In the genomic region with DNA sequence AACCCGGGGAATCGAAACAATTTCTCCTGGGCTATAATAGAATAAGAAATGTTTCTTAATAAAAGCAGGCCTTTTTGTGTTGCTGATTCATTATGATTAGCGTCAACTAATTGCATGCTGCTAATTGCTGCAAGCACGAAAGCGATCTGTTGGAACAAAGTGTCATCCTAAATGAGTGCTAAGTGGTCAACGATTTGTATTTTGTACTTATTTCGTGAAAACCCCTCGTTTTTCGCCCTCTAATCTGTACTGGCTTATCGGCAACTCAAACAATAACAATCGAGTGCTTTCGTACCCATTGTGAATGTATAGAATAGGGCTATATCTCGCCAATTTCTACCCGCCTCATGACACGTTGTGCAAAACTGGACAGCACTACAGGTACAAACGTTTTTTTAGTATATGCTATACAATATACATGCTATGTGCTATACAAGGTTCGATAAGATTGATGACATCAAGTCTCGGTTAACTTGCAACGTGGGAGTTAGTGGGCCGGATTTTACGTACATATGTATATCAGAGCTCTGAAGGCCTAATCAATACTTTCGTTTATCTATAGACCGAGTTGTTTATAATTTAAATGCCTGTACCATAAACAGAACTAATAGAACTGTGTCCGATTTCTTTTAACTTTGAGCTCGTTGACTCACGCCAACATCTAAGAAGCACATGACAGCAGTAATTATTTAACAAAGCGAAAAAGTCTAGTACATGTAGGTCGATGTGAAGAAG, we compare ENCODE assay signal across 5 fruit fly cellular contexts.
TF ChIP-seq lines count a peak whose summit lies in the region.

No protein-coding gene starts in this region.

- TF ChIP-seq CTCF in whole organism, embryonic (GFP tag; optimal IDR thresholded peaks at IDR 0.05; lab: Kevin White, UChicago), result no peak

TF ChIP-seq in whole organism, adult, 20 proteins besides CTCF, POLR2A, EP300 and RAD21:
- TF ChIP-seq CG5204 (GFP tag; optimal IDR thresholded peaks at IDR 0.05; lab: Kevin White, UChicago) (no peak), CG14711 (tag; optimal IDR thresholded peaks at IDR 0.05; lab: Kevin White, UChicago) (no peak), Hr96 (GFP tag; optimal IDR thresholded peaks at IDR 0.05; lab: Kevin White, UChicago) (no peak), cnc (optimal IDR thresholded peaks at IDR 0.05; lab: Kevin White, UChicago) (no peak), CG1620 (GFP tag; optimal IDR thresholded peaks at IDR 0.05; lab: Kevin White, UChicago) (no peak), Clk (GFP tag; optimal IDR thresholded peaks at IDR 0.05; lab: Kevin White, UChicago) (no peak), bab1 (GFP tag; optimal IDR thresholded peaks at IDR 0.05; lab: Kevin White, UChicago) (no peak), CG12768 (GFP tag; optimal IDR thresholded peaks at IDR 0.05; lab: Kevin White, UChicago) (no peak), Mnt (GFP tag; optimal IDR thresholded peaks at IDR 0.05; lab: Kevin White, UChicago) (peak; percentile 60), CG7101 (tag; optimal IDR thresholded peaks at IDR 0.05; lab: Kevin White, UChicago) (peak; percentile 3), Crg-1 (GFP tag; optimal IDR thresholded peaks at IDR 0.05; lab: Kevin White, UChicago) (no peak), CG11617 (GFP tag; optimal IDR thresholded peaks at IDR 0.05; lab: Kevin White, UChicago) (no peak), kay (GFP tag; lab: Kevin White, UChicago; ENCODE audit: borderline replicate concordance) (peak; percentile 96), toe (GFP tag; optimal IDR thresholded peaks at IDR 0.05; lab: Kevin White, UChicago) (no peak), cic (GFP tag; optimal IDR thresholded peaks at IDR 0.05; lab: Kevin White, UChicago) (peak; percentile 79), CG33017 (tag; optimal IDR thresholded peaks at IDR 0.05; lab: Kevin White, UChicago) (peak; percentile 6)

TF ChIP-seq in whole organism, embryonic, 481 proteins besides CTCF, POLR2A, EP300 and RAD21 (continues in another document):
- TF ChIP-seq sisA (GFP tag; IDR thresholded peaks at IDR 0.05; lab: Robert Waterston, UW) (no peak), BtbVII (GFP tag; optimal IDR thresholded peaks at IDR 0.05; lab: Kevin White, UChicago) (peak; percentile 25), sens-2 (GFP tag; IDR thresholded peaks at IDR 0.05; lab: Robert Waterston, UW) (0 out of 2 replicates have a peak, but pooled peaks have one; percentile 17), CG8944 (GFP tag; optimal IDR thresholded peaks at IDR 0.05; lab: Kevin White, UChicago) (no peak), CG15514 (GFP tag; optimal IDR thresholded peaks at IDR 0.05; lab: Kevin White, UChicago) (peak; percentile 20), CG34376 (GFP tag; optimal IDR thresholded peaks at IDR 0.05; lab: Kevin White, UChicago) (peak; percentile 63), chm (GFP tag; IDR thresholded peaks at IDR 0.05; lab: Robert Waterston, UW) (0 out of 2 replicates have a peak, but pooled peaks have one; percentile 16), caup (GFP tag; optimal IDR thresholded peaks at IDR 0.05; lab: Kevin White, UChicago; ENCODE audit: severe bottlenecking) (peak; percentile 36), Meics (GFP tag; optimal IDR thresholded peaks at IDR 0.05; lab: Kevin White, UChicago) (peak; percentile 13), CG7357 (GFP tag; IDR thresholded peaks at IDR 0.05; lab: Robert Waterston, UW) (no peak), vnd (GFP tag; IDR thresholded peaks at IDR 0.05; lab: Robert Waterston, UW; ENCODE audit: partially characterized antibody) (no peak), exex (tag; optimal IDR thresholded peaks at IDR 0.05; lab: Kevin White, UChicago) (peak; percentile 71), sug (tag; optimal IDR thresholded peaks at IDR 0.05; lab: Kevin White, UChicago) (peak; percentile 39), ab (GFP tag; optimal IDR thresholded peaks at IDR 0.05; lab: Kevin White, UChicago) (no peak), CG8359 (GFP tag; optimal IDR thresholded peaks at IDR 0.05; lab: Kevin White, UChicago; ENCODE audit: borderline replicate concordance) (no peak), wek (GFP tag; optimal IDR thresholded peaks at IDR 0.05; lab: Kevin White, UChicago) (no peak)

TF ChIP-seq in whole organism, prepupa, 60 proteins besides CTCF, POLR2A, EP300 and RAD21 (continues in another document):
- TF ChIP-seq CG1621 (tag; optimal IDR thresholded peaks at IDR 0.05; lab: Kevin White, UChicago) (no peak), fd85E (GFP tag; optimal IDR thresholded peaks at IDR 0.05; lab: Kevin White, UChicago) (no peak), salr (GFP tag; optimal IDR thresholded peaks at IDR 0.05; lab: Kevin White, UChicago) (no peak), Sox15 (GFP tag; optimal IDR thresholded peaks at IDR 0.05; lab: Kevin White, UChicago) (no peak), dac (GFP tag; optimal IDR thresholded peaks at IDR 0.05; lab: Kevin White, UChicago) (no peak), Gug (GFP tag; IDR thresholded peaks at IDR 0.05; lab: Robert Waterston, UW) (no peak), eg (GFP tag; IDR thresholded peaks at IDR 0.05; lab: Robert Waterston, UW) (no peak), Hr4 (GFP tag; optimal IDR thresholded peaks at IDR 0.05; lab: Kevin White, UChicago) (no peak), Blimp-1 (GFP tag; optimal IDR thresholded peaks at IDR 0.05; lab: Kevin White, UChicago) (no peak), CG10669 (GFP tag; optimal IDR thresholded peaks at IDR 0.05; lab: Kevin White, UChicago) (no peak), Ets21C (GFP tag; optimal IDR thresholded peaks at IDR 0.05; lab: Kevin White, UChicago) (no peak), CG16779 (tag; optimal IDR thresholded peaks at IDR 0.05; lab: Kevin White, UChicago) (no peak), Eip93F (GFP tag; optimal IDR thresholded peaks at IDR 0.05; lab: Kevin White, UChicago) (peak; percentile 21), pdm3 (GFP tag; optimal IDR thresholded peaks at IDR 0.05; lab: Kevin White, UChicago) (no peak), CG3919 (GFP tag; optimal IDR thresholded peaks at IDR 0.05; lab: Kevin White, UChicago) (no peak), CG11762 (GFP tag; optimal IDR thresholded peaks at IDR 0.05; lab: Kevin White, UChicago; ENCODE audit: insufficient read depth) (no peak), OdsH (GFP tag; optimal IDR thresholded peaks at IDR 0.05; lab: Kevin White, UChicago) (no peak), CG6163 (GFP tag; IDR thresholded peaks at IDR 0.05; lab: Robert Waterston, UW) (no peak), svp (GFP tag; lab: Kevin White, UChicago) (peak; percentile 58)

TF ChIP-seq in whole organism, pupa, 21 proteins besides CTCF, POLR2A, EP300 and RAD21:
- TF ChIP-seq Snoo (tag; optimal IDR thresholded peaks at IDR 0.05; lab: Kevin White, UChicago) (no peak), CG4496 (GFP tag; IDR thresholded peaks at IDR 0.05; lab: Robert Waterston, UW) (0 out of 3 replicates have a peak, but pooled peaks have one; percentile 12)

TF ChIP-seq in whole organism, wandering third instar larva, 38 proteins besides CTCF, POLR2A, EP300 and RAD21:
- TF ChIP-seq dl (GFP tag; optimal IDR thresholded peaks at IDR 0.05; lab: Kevin White, UChicago; ENCODE audit: insufficient read depth in 1 of 2, partially characterized antibody in 2 of 2) (no peak), OdsH (GFP tag; optimal IDR thresholded peaks at IDR 0.05; lab: Kevin White, UChicago) (peak; percentile 13), pan (optimal IDR thresholded peaks at IDR 0.05; lab: Kevin White, UChicago) (no peak), Rel (GFP tag; optimal IDR thresholded peaks at IDR 0.05; lab: Kevin White, UChicago) (no peak), Rel (tag; optimal IDR thresholded peaks at IDR 0.05; lab: Kevin White, UChicago) (peak; percentile 86), Sp1 (GFP tag; optimal IDR thresholded peaks at IDR 0.05; lab: Kevin White, UChicago) (peak; percentile 10), h (GFP tag; optimal IDR thresholded peaks at IDR 0.05; lab: Kevin White, UChicago) (peak; percentile 7), rgr (GFP tag; optimal IDR thresholded peaks at IDR 0.05; lab: Kevin White, UChicago) (peak; percentile 22)
